ENCODE assay signal across 3 fruit fly cellular contexts in genomic region chr2L:11123499-11123898, dm6.
TF ChIP-seq lines count a peak whose summit lies in the region.

Gene Csl4 (minus strand): TSS chr2L:11123567.
Gene Nup160 (plus strand): TSS chr2L:11123777.

TF ChIP-seq in whole organism, adult, 20 proteins besides CTCF, POLR2A, EP300 and RAD21 (continued from another document):
- TF ChIP-seq CG14711 (tag; optimal IDR thresholded peaks at IDR 0.05; lab: Kevin White, UChicago) (peak; percentile 77), Clk (GFP tag; optimal IDR thresholded peaks at IDR 0.05; lab: Kevin White, UChicago) (no peak)
TF ChIP-seq in whole organism, adult: peak in this region for 15.

TF ChIP-seq in whole organism, embryonic, 481 proteins besides CTCF, POLR2A, EP300 and RAD21 (continued from another document and continues in another):
- TF ChIP-seq disco-r (GFP tag; optimal IDR thresholded peaks at IDR 0.05; lab: Kevin White, UChicago) (peak; percentile 55), MESR4 (GFP tag; optimal IDR thresholded peaks at IDR 0.05; lab: Kevin White, UChicago) (peak; percentile 18), h (optimal IDR thresholded peaks at IDR 0.05; lab: Kevin White, UChicago) (no peak), CG6175 (GFP tag; IDR thresholded peaks at IDR 0.05; lab: Robert Waterston, UW) (no peak), BtbVII (GFP tag; optimal IDR thresholded peaks at IDR 0.05; lab: Kevin White, UChicago) (no peak), sd (tag; optimal IDR thresholded peaks at IDR 0.05; lab: Kevin White, UChicago) (no peak), Fer2 (tag; optimal IDR thresholded peaks at IDR 0.05; lab: Kevin White, UChicago) (peak; percentile 57), wdn (GFP tag; IDR thresholded peaks at IDR 0.05; lab: Robert Waterston, UW) (peak; percentile 56; the same call in 1 of the 2 replicates), CG6854 (GFP tag; optimal IDR thresholded peaks at IDR 0.05; lab: Kevin White, UChicago) (no peak), Dek (tag; optimal IDR thresholded peaks at IDR 0.05; lab: Kevin White, UChicago) (peak; percentile 43), Oli (tag; optimal IDR thresholded peaks at IDR 0.05; lab: Kevin White, UChicago) (peak; percentile 51), CG6791 (GFP tag; IDR thresholded peaks at IDR 0.05; lab: Robert Waterston, UW; ENCODE audit: partially characterized antibody) (no peak), CG10565 (GFP tag; optimal IDR thresholded peaks at IDR 0.05; lab: Kevin White, UChicago) (no peak), hbn (GFP tag; IDR thresholded peaks at IDR 0.05; lab: Robert Waterston, UW; ENCODE audit: partially characterized antibody) (0 out of 2 replicates have a peak, but pooled peaks have one; percentile 32), YL-1 (GFP tag; optimal IDR thresholded peaks at IDR 0.05; lab: Kevin White, UChicago) (peak; percentile 84), CG13424 (tag; optimal IDR thresholded peaks at IDR 0.05; lab: Kevin White, UChicago) (peak; percentile 77), Awh (GFP tag; IDR thresholded peaks at IDR 0.05; lab: Robert Waterston, UW) (peak; percentile 55; the same call in 1 of the 2 replicates), lbe (GFP tag; optimal IDR thresholded peaks at IDR 0.05; lab: Kevin White, UChicago) (peak; percentile 72), CG4617 (GFP tag; optimal IDR thresholded peaks at IDR 0.05; lab: Kevin White, UChicago; ENCODE audit: borderline replicate concordance) (peak; percentile 83), Poxn (GFP tag; IDR thresholded peaks at IDR 0.05; lab: Robert Waterston, UW) (no peak; the same call in 1 of the 2 replicates), CG30020 (tag; optimal IDR thresholded peaks at IDR 0.05; lab: Kevin White, UChicago) (peak; percentile 73), CG17912 (GFP tag; optimal IDR thresholded peaks at IDR 0.05; lab: Kevin White, UChicago) (no peak), ase (GFP tag; IDR thresholded peaks at IDR 0.05; lab: Robert Waterston, UW) (peak; percentile 66; the same call in 2 of the 3 replicates), Bdp1 (GFP tag; optimal IDR thresholded peaks at IDR 0.05; lab: Kevin White, UChicago) (peak; percentile 74), CG12236 (GFP tag; optimal IDR thresholded peaks at IDR 0.05; lab: Kevin White, UChicago) (peak; percentile 69), trem (tag; optimal IDR thresholded peaks at IDR 0.05; lab: Kevin White, UChicago) (peak; percentile 83), Ssrp (tag; optimal IDR thresholded peaks at IDR 0.05; lab: Kevin White, UChicago) (peak; percentile 51), CG4282 (GFP tag; optimal IDR thresholded peaks at IDR 0.05; lab: Kevin White, UChicago) (peak; percentile 55), CG4730 (GFP tag; IDR thresholded peaks at IDR 0.05; lab: Robert Waterston, UW) (no peak; the same call in 1 of the 2 replicates), org-1 (GFP tag; optimal IDR thresholded peaks at IDR 0.05; lab: Kevin White, UChicago) (peak; percentile 0), CG16813 (GFP tag; IDR thresholded peaks at IDR 0.05; lab: Robert Waterston, UW; ENCODE audit: partially characterized antibody) (no peak), slbo (GFP tag; IDR thresholded peaks at IDR 0.05; lab: Robert Waterston, UW) (peak; percentile 90), ro (GFP tag; IDR thresholded peaks at IDR 0.05; lab: Robert Waterston, UW) (no peak), gce (GFP tag; IDR thresholded peaks at IDR 0.05; lab: Robert Waterston, UW) (no peak), Oaz (GFP tag; IDR thresholded peaks at IDR 0.05; lab: Robert Waterston, UW) (peak; percentile 16; the same call in 1 of the 2 replicates), eve (GFP tag; optimal IDR thresholded peaks at IDR 0.05; lab: Kevin White, UChicago) (no peak), stc (GFP tag; IDR thresholded peaks at IDR 0.05; lab: Robert Waterston, UW) (peak; percentile 57), CG33213 (GFP tag; optimal IDR thresholded peaks at IDR 0.05; lab: Kevin White, UChicago) (peak; percentile 78), Hr3 (GFP tag; optimal IDR thresholded peaks at IDR 0.05; lab: Kevin White, UChicago) (peak; percentile 71), ERR (GFP tag; optimal IDR thresholded peaks at IDR 0.05; lab: Kevin White, UChicago) (peak; percentile 60), CG4424 (GFP tag; optimal IDR thresholded peaks at IDR 0.05; lab: Kevin White, UChicago) (peak; percentile 77), luna (GFP tag; optimal IDR thresholded peaks at IDR 0.05; lab: Kevin White, UChicago) (peak; percentile 54), Sox102F (GFP tag; optimal IDR thresholded peaks at IDR 0.05; lab: Kevin White, UChicago) (no peak), Mrtf (GFP tag; IDR thresholded peaks at IDR 0.05; lab: Robert Waterston, UW) (no peak), HLH3B (GFP tag; IDR thresholded peaks at IDR 0.05; lab: Robert Waterston, UW) (peak; percentile 74), Trl (optimal IDR thresholded peaks at IDR 0.05; lab: Kevin White, UChicago) (no peak), Trl (GFP tag; optimal IDR thresholded peaks at IDR 0.05; lab: Kevin White, UChicago) (peak; percentile 91), nerfin-2 (GFP tag; IDR thresholded peaks at IDR 0.05; lab: Robert Waterston, UW; ENCODE audit: partially characterized antibody) (no peak), D19A (tag; optimal IDR thresholded peaks at IDR 0.05; lab: Kevin White, UChicago) (no peak), B-H1 (GFP tag; IDR thresholded peaks at IDR 0.05; lab: Robert Waterston, UW) (peak; percentile 36; the same call in 1 of the 3 replicates), CG1603 (tag; optimal IDR thresholded peaks at IDR 0.05; lab: Kevin White, UChicago) (peak; percentile 74), en (GFP tag; optimal IDR thresholded peaks at IDR 0.05; lab: Kevin White, UChicago) (peak; percentile 46), CG17568 (GFP tag; optimal IDR thresholded peaks at IDR 0.05; lab: Kevin White, UChicago) (no peak), C15 (GFP tag; IDR thresholded peaks at IDR 0.05; lab: Robert Waterston, UW) (no peak), zen2 (GFP tag; IDR thresholded peaks at IDR 0.05; lab: Robert Waterston, UW; ENCODE audit: partially characterized antibody) (no peak), hth (optimal IDR thresholded peaks at IDR 0.05; lab: Kevin White, UChicago) (no peak), cas (GFP tag; IDR thresholded peaks at IDR 0.05; lab: Robert Waterston, UW) (peak; percentile 33; the same call in 1 of the 2 replicates), Tbp (GFP tag; optimal IDR thresholded peaks at IDR 0.05; lab: Kevin White, UChicago) (no peak), TFAM (GFP tag; optimal IDR thresholded peaks at IDR 0.05; lab: Kevin White, UChicago) (no peak), CG2678 (tag; optimal IDR thresholded peaks at IDR 0.05; lab: Kevin White, UChicago) (no peak), CG3281 (GFP tag; optimal IDR thresholded peaks at IDR 0.05; lab: Kevin White, UChicago) (peak; percentile 72), Antp (GFP tag; optimal IDR thresholded peaks at IDR 0.05; lab: Kevin White, UChicago) (peak; percentile 91), jumu (GFP tag; optimal IDR thresholded peaks at IDR 0.05; lab: Kevin White, UChicago) (peak; percentile 87)

TF ChIP-seq in whole organism, prepupa, 60 proteins besides CTCF, POLR2A, EP300 and RAD21 (continued from another document):
- TF ChIP-seq CG11294 (GFP tag; IDR thresholded peaks at IDR 0.05; lab: Robert Waterston, UW) (0 out of 2 replicates have a peak, but pooled peaks have one; percentile 48), lz (GFP tag; optimal IDR thresholded peaks at IDR 0.05; lab: Kevin White, UChicago) (peak; percentile 86), Hr38 (GFP tag; optimal IDR thresholded peaks at IDR 0.05; lab: Kevin White, UChicago) (peak; percentile 62), ss (GFP tag; optimal IDR thresholded peaks at IDR 0.05; lab: Kevin White, UChicago) (no peak), cyc (GFP tag; optimal IDR thresholded peaks at IDR 0.05; lab: Kevin White, UChicago) (peak; percentile 84), net (GFP tag; optimal IDR thresholded peaks at IDR 0.05; lab: Kevin White, UChicago) (no peak), Gug (GFP tag; IDR thresholded peaks at IDR 0.05; lab: Robert Waterston, UW) (no peak; the same call in 1 of the 2 replicates), CG3032 (tag; optimal IDR thresholded peaks at IDR 0.05; lab: Kevin White, UChicago) (no peak)
